Fruit fly (Drosophila melanogaster): ENCODE data around the gene CG31142.
A peak's percentile ranks its signal among the peaks of the same experiment; 100 is the strongest.

The CG31142 gene

DNA sequence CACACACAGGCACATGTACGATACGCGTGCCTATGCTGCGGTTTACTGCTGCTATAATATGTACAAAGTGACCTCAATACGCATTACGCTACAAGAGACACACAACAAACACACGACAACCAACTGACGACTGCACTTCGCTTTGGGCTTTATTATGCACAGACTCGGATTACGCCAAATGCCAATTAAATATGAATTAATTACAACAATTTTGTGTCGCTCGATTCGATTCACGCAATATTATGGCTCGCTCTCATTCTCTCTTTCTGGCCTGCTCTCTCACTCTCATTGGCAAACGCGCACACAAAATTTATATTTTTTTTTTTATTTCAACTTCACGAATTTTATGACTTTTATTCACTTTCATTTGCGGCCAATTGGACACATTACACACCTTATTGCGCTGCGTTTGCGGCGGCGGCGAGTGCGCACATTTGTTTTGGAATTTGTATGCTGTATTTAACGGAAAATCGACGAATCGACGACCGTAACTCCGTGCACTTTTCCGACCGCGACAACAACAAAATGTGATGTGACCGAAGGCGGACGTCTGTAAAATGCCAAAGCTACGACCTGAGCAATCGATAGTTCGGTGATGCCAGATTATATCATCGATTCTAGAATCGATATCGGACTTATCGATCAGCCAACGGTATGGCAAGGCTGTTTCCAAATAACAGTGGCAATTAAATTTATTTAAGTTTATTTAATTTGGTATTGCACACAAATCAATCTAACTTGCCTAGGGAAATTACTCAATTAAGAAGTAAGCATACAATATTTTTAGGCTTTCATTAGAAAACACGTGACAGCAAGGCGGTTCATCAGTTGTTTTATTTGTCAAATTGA is 6.3 kb upstream of the CG31142 start, which contains the start of the genes sba and CG31141 (continued):
- no peak for TF ChIP-seq CG30020 (tag; optimal IDR thresholded peaks at IDR 0.05)
- no peak for TF ChIP-seq sima (GFP tag; optimal IDR thresholded peaks at IDR 0.05)
- no peak for TF ChIP-seq NC2α (GFP tag; optimal IDR thresholded peaks at IDR 0.05)
- peak; percentile 71 for TF ChIP-seq CG3847 (GFP tag; IDR thresholded peaks at IDR 0.05)
- TF ChIP-seq rib (GFP tag; IDR thresholded peaks at IDR 0.05), result no peak
- no peak for TF ChIP-seq slbo (GFP tag; IDR thresholded peaks at IDR 0.05)
- no peak for TF ChIP-seq CG10979 (tag; optimal IDR thresholded peaks at IDR 0.05)
- peak; percentile 26 for TF ChIP-seq Abd-B (GFP tag; optimal IDR thresholded peaks at IDR 0.05)
- no peak for TF ChIP-seq tup (GFP tag; optimal IDR thresholded peaks at IDR 0.05)
- no peak for TF ChIP-seq org-1 (GFP tag; optimal IDR thresholded peaks at IDR 0.05)
- no peak for TF ChIP-seq ap (GFP tag; IDR thresholded peaks at IDR 0.05)
- TF ChIP-seq Hr78 (GFP tag; optimal IDR thresholded peaks at IDR 0.05), result no peak
- no peak for TF ChIP-seq tio (GFP tag; optimal IDR thresholded peaks at IDR 0.05)
- no peak for TF ChIP-seq CG6175 (GFP tag; IDR thresholded peaks at IDR 0.05)
- TF ChIP-seq Usf (GFP tag; optimal IDR thresholded peaks at IDR 0.05), result no peak
- peak; percentile 45 for TF ChIP-seq gsb-n (tag; optimal IDR thresholded peaks at IDR 0.05)
- no peak for TF ChIP-seq dmrt11E (tag; optimal IDR thresholded peaks at IDR 0.05)
- TF ChIP-seq h (optimal IDR thresholded peaks at IDR 0.05), result no peak
- peak; percentile 70 for TF ChIP-seq CG10462 (GFP tag; optimal IDR thresholded peaks at IDR 0.05)
- TF ChIP-seq CG13123 (GFP tag; optimal IDR thresholded peaks at IDR 0.05), result no peak
- TF ChIP-seq CG2116 (GFP tag; optimal IDR thresholded peaks at IDR 0.05), result peak; percentile 34
- TF ChIP-seq grn (GFP tag; optimal IDR thresholded peaks at IDR 0.05), result no peak
- peak; percentile 44 for TF ChIP-seq CG32772 (GFP tag; IDR thresholded peaks at IDR 0.05)
- TF ChIP-seq Fer3 (tag; optimal IDR thresholded peaks at IDR 0.05), result no peak
- TF ChIP-seq NC2β (GFP tag; optimal IDR thresholded peaks at IDR 0.05), result peak; percentile 9
- peak; percentile 74 for TF ChIP-seq Med (GFP tag)
- TF ChIP-seq CG4404 (GFP tag; IDR thresholded peaks at IDR 0.05), result no peak
- TF ChIP-seq CG15514 (GFP tag; optimal IDR thresholded peaks at IDR 0.05), result peak; percentile 71
- no peak for TF ChIP-seq CG15073 (GFP tag; optimal IDR thresholded peaks at IDR 0.05)
- TF ChIP-seq CG31388 (GFP tag; optimal IDR thresholded peaks at IDR 0.05), result no peak
- TF ChIP-seq zfh1 (GFP tag; IDR thresholded peaks at IDR 0.05), result no peak
- peak; percentile 31 for TF ChIP-seq CG2120 (GFP tag; optimal IDR thresholded peaks at IDR 0.05)
- TF ChIP-seq CG3281 (GFP tag; optimal IDR thresholded peaks at IDR 0.05), result no peak
- peak; percentile 84 for TF ChIP-seq Ets97D (GFP tag; optimal IDR thresholded peaks at IDR 0.05)
- peak; percentile 21 for TF ChIP-seq grau (tag; optimal IDR thresholded peaks at IDR 0.05)
- peak; percentile 98 for TF ChIP-seq pzg (GFP tag; optimal IDR thresholded peaks at IDR 0.05)
- no peak for TF ChIP-seq CG10654 (GFP tag; optimal IDR thresholded peaks at IDR 0.05)
- peak; percentile 6 for TF ChIP-seq ems (GFP tag; optimal IDR thresholded peaks at IDR 0.05)
- TF ChIP-seq E2f1 (GFP tag; IDR thresholded peaks at IDR 0.05), result no peak
- no peak for TF ChIP-seq Dfd (GFP tag; optimal IDR thresholded peaks at IDR 0.05)
- no peak for TF ChIP-seq CG16779 (GFP tag; IDR thresholded peaks at IDR 0.05)
- peak; percentile 58 for TF ChIP-seq CG4617 (GFP tag; optimal IDR thresholded peaks at IDR 0.05; ENCODE audit: borderline replicate concordance)
- TF ChIP-seq kay (GFP tag; optimal IDR thresholded peaks at IDR 0.05), result no peak
- no peak for TF ChIP-seq CG4730 (GFP tag; IDR thresholded peaks at IDR 0.05)
- TF ChIP-seq sim (GFP tag; IDR thresholded peaks at IDR 0.05), result no peak
- peak; percentile 25; the same call in 1 of the 2 replicates for TF ChIP-seq bowl (GFP tag; IDR thresholded peaks at IDR 0.05)
- TF ChIP-seq CG4707 (GFP tag; optimal IDR thresholded peaks at IDR 0.05), result peak; percentile 29
- TF ChIP-seq az2 (GFP tag; optimal IDR thresholded peaks at IDR 0.05), result no peak
- TF ChIP-seq Hr3 (GFP tag; optimal IDR thresholded peaks at IDR 0.05), result no peak
- no peak for TF ChIP-seq CG14965 (GFP tag; optimal IDR thresholded peaks at IDR 0.05; ENCODE audit: borderline replicate concordance)
- no peak for TF ChIP-seq Atf6 (GFP tag; IDR thresholded peaks at IDR 0.05)

Measured in whole organism, embryonic.